Fruit fly (Drosophila melanogaster): ENCODE measurements around the gene CG10097.

CG10097 gene

dm6 chr3R:12401672-12402296 lies 6.0 kb upstream of the CG10097 start, which contains the start of gene DNAlig3 (continued):
- TF ChIP-seq crp (GFP tag; optimal IDR thresholded peaks at IDR 0.05) (peak; percentile 33 to 93), tna (GFP tag; IDR thresholded peaks at IDR 0.05; ENCODE audit: partially characterized antibody) (0 out of 2 replicates have a peak, but pooled peaks have one; percentile 25), ab (GFP tag; optimal IDR thresholded peaks at IDR 0.05) (no peak), Awh (GFP tag; IDR thresholded peaks at IDR 0.05) (no peak), kah (GFP tag; optimal IDR thresholded peaks at IDR 0.05) (peak; percentile 1), CG9797 (GFP tag; optimal IDR thresholded peaks at IDR 0.05) (peak; percentile 17), Myb (GFP tag; optimal IDR thresholded peaks at IDR 0.05) (peak; percentile 95), CG6683 (GFP tag; optimal IDR thresholded peaks at IDR 0.05) (peak; percentile 8), CTCF (GFP tag; optimal IDR thresholded peaks at IDR 0.05) (peak; percentile 45), zen (tag; optimal IDR thresholded peaks at IDR 0.05) (peak; percentile 17), HLH4C (GFP tag; IDR thresholded peaks at IDR 0.05; ENCODE audit: partially characterized antibody) (no peak), Doc2 (GFP tag; IDR thresholded peaks at IDR 0.05) (no peak), stwl (tag; optimal IDR thresholded peaks at IDR 0.05) (peak; percentile 64), CG12071 (GFP tag; optimal IDR thresholded peaks at IDR 0.05) (peak; percentile 44), hb (GFP tag; IDR thresholded peaks at IDR 0.05; ENCODE audit: partially characterized antibody) (0 out of 3 replicates have a peak, but pooled peaks have one; percentile 64), MBD-R2 (GFP tag; IDR thresholded peaks at IDR 0.05) (peak; percentile 76), sens (GFP tag) (peak; percentile 32), vnd (GFP tag; IDR thresholded peaks at IDR 0.05; ENCODE audit: partially characterized antibody) (no peak), CG2116 (GFP tag; optimal IDR thresholded peaks at IDR 0.05) (peak; percentile 32), bigmax (GFP tag; optimal IDR thresholded peaks at IDR 0.05) (peak; percentile 8), CG8290 (GFP tag; optimal IDR thresholded peaks at IDR 0.05) (no peak), CG8290 (tag; optimal IDR thresholded peaks at IDR 0.05) (peak in 1 of 2 experiments; percentile 40)

- TF ChIP-seq Scr (GFP tag; IDR thresholded peaks at IDR 0.05; ENCODE audit: partially characterized antibody) (no peak), zen (tag; optimal IDR thresholded peaks at IDR 0.05) (no peak), sima (GFP tag; optimal IDR thresholded peaks at IDR 0.05) (no peak), Dek (tag; optimal IDR thresholded peaks at IDR 0.05) (no peak), Rfx (GFP tag; IDR thresholded peaks at IDR 0.05) (no peak), CG2678 (tag; optimal IDR thresholded peaks at IDR 0.05) (no peak), tin (GFP tag; optimal IDR thresholded peaks at IDR 0.05) (no peak), trem (tag; optimal IDR thresholded peaks at IDR 0.05) (no peak), kni (GFP tag; optimal IDR thresholded peaks at IDR 0.05) (no peak), amos (GFP tag; IDR thresholded peaks at IDR 0.05; ENCODE audit: partially characterized antibody) (peak; percentile 33; the same call in 1 of the 2 replicates), rib (GFP tag; IDR thresholded peaks at IDR 0.05) (no peak), CG15514 (GFP tag; optimal IDR thresholded peaks at IDR 0.05) (peak; percentile 3), zf30C (GFP tag; optimal IDR thresholded peaks at IDR 0.05) (no peak), exex (tag; optimal IDR thresholded peaks at IDR 0.05) (peak; percentile 53), CG30020 (tag; optimal IDR thresholded peaks at IDR 0.05) (no peak), ind (GFP tag; optimal IDR thresholded peaks at IDR 0.05) (no peak), stwl (tag; optimal IDR thresholded peaks at IDR 0.05) (no peak), Hand (GFP tag; optimal IDR thresholded peaks at IDR 0.05) (no peak), CG12071 (GFP tag; optimal IDR thresholded peaks at IDR 0.05) (peak; percentile 19), sob (GFP tag; IDR thresholded peaks at IDR 0.05) (no peak), CG13775 (GFP tag; optimal IDR thresholded peaks at IDR 0.05) (no peak), H2.0 (GFP tag; IDR thresholded peaks at IDR 0.05) (no peak), CG34376 (GFP tag; optimal IDR thresholded peaks at IDR 0.05) (peak; percentile 96), sens-2 (GFP tag; IDR thresholded peaks at IDR 0.05) (no peak), ranshi (GFP tag; IDR thresholded peaks at IDR 0.05) (no peak), sna (GFP tag; IDR thresholded peaks at IDR 0.05; ENCODE audit: partially characterized antibody) (no peak), Fer2 (tag; optimal IDR thresholded peaks at IDR 0.05) (no peak), CTCF (GFP tag; optimal IDR thresholded peaks at IDR 0.05) (no peak), insv (GFP tag; optimal IDR thresholded peaks at IDR 0.05) (no peak), mirr (GFP tag; optimal IDR thresholded peaks at IDR 0.05) (peak; percentile 69)
These were observed 3.0 kb upstream of the CG10097 start, which contains the start of gene Cyp9f3 for dm6 chr3R:12398620-12399247. Gene Cyp9f3, minus strand, starts transcription at chr3R:12398929.
